Worm (Caenorhabditis elegans): Measurements from ENCODE around the gene sec-31.

Gene sec-31

DNA sequence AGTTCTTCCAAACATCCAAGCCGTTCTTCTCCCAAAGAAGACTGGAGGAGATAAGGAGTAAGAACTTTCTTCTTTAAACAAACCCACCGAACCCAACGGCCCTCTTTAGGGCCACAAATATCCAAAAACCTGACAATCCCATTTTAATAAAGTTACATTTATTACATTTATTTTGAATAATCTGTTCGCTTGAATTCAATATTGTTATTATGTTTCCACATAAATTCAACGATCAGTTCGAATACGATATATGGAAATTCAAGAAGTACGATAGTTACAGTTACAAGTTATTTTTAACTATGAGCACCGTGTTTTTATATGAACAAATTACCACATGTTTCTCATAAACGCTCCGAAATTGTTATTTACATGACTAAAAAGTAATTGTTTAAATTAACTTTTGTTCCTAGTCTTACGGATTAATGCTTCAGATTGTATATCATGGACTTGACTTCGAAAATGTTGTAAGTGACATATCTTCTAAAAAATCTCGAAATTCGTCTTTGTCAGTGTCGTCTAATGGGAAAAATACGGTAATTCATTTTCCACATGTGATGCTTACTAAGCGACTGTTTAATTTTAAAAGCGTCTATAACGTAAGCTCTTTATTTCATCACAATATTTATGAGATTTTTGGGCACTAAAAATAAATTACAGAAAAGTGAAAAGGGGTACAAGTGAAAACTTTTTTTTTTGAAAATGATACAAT lies 30.7 kb downstream of the sec-31 start:
- TF ChIP-seq lin-1 (GFP tag; IDR thresholded peaks at IDR 0.05) (peak; percentile 28; the same call in 1 of the 2 replicates), F49E8.2 (tag; optimal IDR thresholded peaks at IDR 0.05; ENCODE audit: borderline replicate concordance) (peak; percentile 72), daf-19 (GFP tag; conservative IDR thresholded peaks at IDR 0.05) (0 out of 2 replicates have a peak, but pooled peaks have one; percentile 49), dmd-8 (GFP tag; IDR thresholded peaks at IDR 0.05) (0 out of 2 replicates have a peak, but pooled peaks have one; percentile 61), lin-38 (GFP tag; IDR thresholded peaks at IDR 0.05) (peak; percentile 56), ceh-32 (tag; optimal IDR thresholded peaks at IDR 0.05; ENCODE audit: poor library complexity) (no peak), nhr-11 (tag; optimal IDR thresholded peaks at IDR 0.05) (no peak), D1046.2 (GFP tag; IDR thresholded peaks at IDR 0.05) (no peak), unc-62 (GFP tag; optimal IDR thresholded peaks at IDR 0.05 in 1 of 2) (peak in 1 of 2 experiments; percentile 62), unc-62 (tag; optimal IDR thresholded peaks at IDR 0.05) (no peak), lim-7 (GFP tag; IDR thresholded peaks at IDR 0.05) (0 out of 2 replicates have a peak, but pooled peaks have one; percentile 26), pha-4 (GFP tag; IDR thresholded peaks at IDR 0.05) (peak; percentile 29; the same call in 1 of the 2 replicates), pha-4 (tag; optimal IDR thresholded peaks at IDR 0.05) (no peak), snpc-1.2 (GFP tag; IDR thresholded peaks at IDR 0.05) (peak; percentile 74), arid-1 (GFP tag; conservative IDR thresholded peaks at IDR 0.05) (0 out of 2 replicates have a peak, but pooled peaks have one; percentile 29)

DNA sequence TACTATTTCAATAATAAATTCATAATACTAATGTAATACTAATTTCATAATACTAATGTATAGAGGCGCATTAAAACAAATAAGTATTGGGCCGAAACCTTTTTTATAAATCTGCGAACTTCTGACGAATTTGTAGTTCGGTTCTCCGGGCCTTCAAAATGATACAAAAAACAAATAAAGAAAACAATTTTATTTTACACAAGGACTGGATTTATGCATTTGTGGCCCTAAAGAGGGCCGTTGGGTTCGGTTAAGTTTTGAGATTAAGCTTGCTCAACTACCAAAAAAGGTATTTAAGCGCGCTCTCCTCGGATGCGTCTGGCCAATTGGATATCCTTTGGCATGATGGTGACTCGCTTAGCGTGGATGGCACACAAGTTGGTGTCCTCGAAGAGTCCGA lies 34.0 kb downstream of the sec-31 start:
- TF ChIP-seq snpc-1.2 (GFP tag; IDR thresholded peaks at IDR 0.05) (peak; percentile 61), Y105C5A.15 (GFP tag; IDR thresholded peaks at IDR 0.05) (peak; percentile 56; the same call in 1 of the 2 replicates), lin-38 (GFP tag; IDR thresholded peaks at IDR 0.05) (peak; percentile 34; the same call in 1 of the 2 replicates), Y48G9A.11 (GFP tag; IDR thresholded peaks at IDR 0.05) (peak; percentile 29; the same call in 1 of the 2 replicates), dmd-8 (GFP tag; IDR thresholded peaks at IDR 0.05) (0 out of 2 replicates have a peak, but pooled peaks have one; percentile 44), arid-1 (GFP tag; conservative IDR thresholded peaks at IDR 0.05) (0 out of 2 replicates have a peak, but pooled peaks have one; percentile 27)

DNA sequence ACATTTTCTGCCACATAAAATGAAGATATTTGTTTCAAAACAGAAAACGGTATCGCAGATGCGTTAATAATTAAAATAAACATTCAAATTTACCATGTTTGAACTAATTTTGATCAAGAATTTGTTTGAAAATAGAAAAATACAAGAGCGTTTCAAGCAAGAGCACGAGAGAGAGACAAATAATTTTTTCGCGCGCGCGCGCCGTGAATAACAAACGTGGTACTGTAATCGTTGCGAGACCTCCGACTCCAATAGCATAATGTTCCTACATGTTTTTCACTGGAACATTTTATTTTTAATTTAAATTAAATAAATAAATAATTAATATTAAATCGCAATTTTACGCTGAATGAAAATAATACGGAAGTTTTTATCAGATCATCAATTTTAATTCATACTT lies 34.6 kb downstream of the sec-31 start, which contains the start of gene F54E12.2:
TSS of gene F54E12.2 (minus strand) at position 164 of the 400 bp plus-strand sequence.
- TF ChIP-seq Y48G9A.11 (GFP tag; IDR thresholded peaks at IDR 0.05) = peak; percentile 68; the same call in 1 of the 2 replicates
- no peak for TF ChIP-seq hlh-11 (tag; optimal IDR thresholded peaks at IDR 0.05)
- TF ChIP-seq lsy-2 (tag; optimal IDR thresholded peaks at IDR 0.05) = no peak
- TF ChIP-seq unc-130 (GFP tag; optimal IDR thresholded peaks at IDR 0.05) = peak; percentile 85
- TF ChIP-seq lin-38 (GFP tag; IDR thresholded peaks at IDR 0.05) = peak; percentile 67

- no peak for TF ChIP-seq zip-2 (tag; optimal IDR thresholded peaks at IDR 0.05)
- TF ChIP-seq aha-1 (tag) = peak; percentile 45
- TF ChIP-seq Y5F2A.4 (GFP tag; optimal IDR thresholded peaks at IDR 0.05) = no peak
- no peak for TF ChIP-seq madf-5 (GFP tag; IDR thresholded peaks at IDR 0.05)
- TF ChIP-seq unc-62 (GFP tag; optimal IDR thresholded peaks at IDR 0.05 in 1 of 2) = peak in 1 of 2 experiments; percentile 94
- TF ChIP-seq unc-62 (tag; optimal IDR thresholded peaks at IDR 0.05) = no peak
These were observed 35.4 kb downstream of the sec-31 start for ce11 chrIV:11336180-11336579.

DNA sequence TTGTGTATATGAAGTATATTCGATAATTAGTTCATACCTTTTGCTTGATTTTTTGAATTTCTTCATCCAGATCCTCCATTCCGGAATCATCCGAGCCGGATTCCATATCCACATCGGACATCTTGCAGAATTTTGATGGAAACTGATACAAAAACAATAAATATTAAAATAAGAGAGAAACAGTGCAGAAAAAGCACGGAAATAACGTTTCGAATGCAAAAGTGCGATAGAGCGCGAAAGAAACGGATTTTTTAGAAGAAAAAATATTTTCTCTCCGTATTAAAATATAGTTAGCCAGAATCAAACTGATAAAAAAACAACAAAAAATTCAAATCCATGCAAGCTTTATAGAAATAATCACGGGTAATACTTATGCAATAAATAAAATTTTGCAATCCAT lies 38.8 kb downstream of the sec-31 start, which contains the start of gene sart-3:
TSS of gene sart-3 (minus strand) at position 219 of the 400 bp plus-strand sequence.
- TF ChIP-seq spr-1 (tag; optimal IDR thresholded peaks at IDR 0.05) (no peak), lir-3 (tag; optimal IDR thresholded peaks at IDR 0.05) (no peak), snpc-1.2 (GFP tag; IDR thresholded peaks at IDR 0.05) (no peak), saeg-2 (GFP tag; IDR thresholded peaks at IDR 0.05) (no peak), T26A8.4 (GFP tag; IDR thresholded peaks at IDR 0.05) (no peak), hmg-1.1 (GFP tag; IDR thresholded peaks at IDR 0.05) (no peak), daf-16 (GFP tag; optimal IDR thresholded peaks at IDR 0.05) (no peak), daf-16 (tag; optimal IDR thresholded peaks at IDR 0.05) (peak; percentile 1), aly-2 (tag; optimal IDR thresholded peaks at IDR 0.05) (no peak), nhr-111 (GFP tag; optimal IDR thresholded peaks at IDR 0.05) (no peak), mes-2 (tag; optimal IDR thresholded peaks at IDR 0.05; ENCODE audit: poor library complexity, severe bottlenecking) (peak; percentile 33), dpl-1 (GFP tag; optimal IDR thresholded peaks at IDR 0.05) (no peak), F44E2.7 (GFP tag; IDR thresholded peaks at IDR 0.05) (no peak), nhr-11 (tag; optimal IDR thresholded peaks at IDR 0.05) (no peak), ceh-82 (tag; optimal IDR thresholded peaks at IDR 0.05) (no peak), mxl-3 (GFP tag; optimal IDR thresholded peaks at IDR 0.05) (no peak), lin-38 (GFP tag; IDR thresholded peaks at IDR 0.05) (peak; percentile 57)
